Worm (Caenorhabditis elegans): Measurements from ENCODE around the gene C53B4.2.

The C53B4.2 gene

DNA sequence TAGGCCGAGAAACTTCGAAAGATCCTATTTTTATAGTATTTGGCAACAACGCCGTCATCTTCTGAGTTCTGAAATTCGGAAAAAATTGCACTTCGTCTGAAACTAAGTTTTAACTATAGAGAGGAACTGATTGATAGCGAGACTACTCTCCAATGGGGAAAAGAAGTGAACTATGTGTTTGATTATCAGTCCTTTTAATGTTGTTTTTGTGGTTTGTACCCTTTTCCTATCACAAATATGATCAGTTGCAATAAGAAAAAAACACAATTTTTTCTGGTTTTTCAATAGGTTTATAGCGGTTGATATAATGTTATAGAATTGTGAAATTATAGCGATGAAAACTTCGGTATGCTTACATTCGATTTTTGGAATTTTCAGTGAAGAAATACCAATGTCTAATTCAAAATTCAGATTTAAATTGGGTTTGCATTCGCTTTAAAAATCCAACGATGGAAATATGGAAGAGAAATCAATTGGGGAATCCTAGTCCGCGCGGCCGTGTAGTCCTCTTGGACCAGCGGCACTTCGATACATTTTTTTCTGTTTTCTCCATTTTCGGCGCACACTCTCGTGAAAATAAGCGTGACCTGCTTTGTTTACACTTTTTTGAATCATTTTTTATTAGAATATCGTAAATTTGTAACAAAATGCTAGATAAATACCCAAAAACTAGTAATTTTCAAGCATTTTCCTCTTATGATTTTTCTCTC, 7.4 kb downstream of the C53B4.2 start, which contains the start of gene C53B4.3 (continued):
- peak; percentile 23 for TF ChIP-seq dve-1 (tag; optimal IDR thresholded peaks at IDR 0.05; ENCODE audit: insufficient read depth)
- peak; percentile 56 for TF ChIP-seq T20F7.1 (GFP tag; optimal IDR thresholded peaks at IDR 0.05)
- no peak for TF ChIP-seq R02D3.7 (tag; optimal IDR thresholded peaks at IDR 0.05)
- TF ChIP-seq jun-1 (tag; optimal IDR thresholded peaks at IDR 0.05) = no peak
- no peak for TF ChIP-seq nhr-111 (GFP tag; optimal IDR thresholded peaks at IDR 0.05)
- TF ChIP-seq mxl-3 (GFP tag; optimal IDR thresholded peaks at IDR 0.05) = peak; percentile 14
- peak; percentile 59 for TF ChIP-seq rbr-2 (tag; optimal IDR thresholded peaks at IDR 0.05)
- peak; percentile 31; the same call in 1 of the 2 replicates for TF ChIP-seq snpc-1.2 (GFP tag; IDR thresholded peaks at IDR 0.05)
- no peak for TF ChIP-seq arid-1 (GFP tag; conservative IDR thresholded peaks at IDR 0.05)
- TF ChIP-seq ces-1 (GFP tag; optimal IDR thresholded peaks at IDR 0.05) = no peak
- TF ChIP-seq nhr-48 (tag; optimal IDR thresholded peaks at IDR 0.05) = peak; percentile 49
- TF ChIP-seq nhr-76 (tag; optimal IDR thresholded peaks at IDR 0.05) = no peak
- TF ChIP-seq ztf-7 (tag; optimal IDR thresholded peaks at IDR 0.05) = peak; percentile 29
- TF ChIP-seq dmd-9 (GFP tag; IDR thresholded peaks at IDR 0.05) = peak; percentile 91
- TF ChIP-seq lsy-2 (tag; optimal IDR thresholded peaks at IDR 0.05) = peak in 1 of 2 experiments; percentile 79
- TF ChIP-seq nhr-25 (tag; optimal IDR thresholded peaks at IDR 0.05; ENCODE audit: borderline replicate concordance, insufficient read depth) = peak; percentile 64
- TF ChIP-seq hlh-11 (tag; optimal IDR thresholded peaks at IDR 0.05) = peak; percentile 44
- peak in 1 of 2 experiments; percentile 32 for TF ChIP-seq mdl-1 (tag; optimal IDR thresholded peaks at IDR 0.05)
- TF ChIP-seq ceh-28 (tag; optimal IDR thresholded peaks at IDR 0.05) = no peak
- peak; percentile 46 for TF ChIP-seq F49E8.2 (tag; optimal IDR thresholded peaks at IDR 0.05; ENCODE audit: borderline replicate concordance)
- no peak for TF ChIP-seq ama-1 (optimal IDR thresholded peaks at IDR 0.05)
- peak; percentile 40 for TF ChIP-seq nhr-102 (tag; optimal IDR thresholded peaks at IDR 0.05)
- no peak for TF ChIP-seq lin-29 (GFP tag; IDR thresholded peaks at IDR 0.05)
- TF ChIP-seq nhr-42 (GFP tag; IDR thresholded peaks at IDR 0.05) = no peak
- TF ChIP-seq Y48G9A.11 (GFP tag; IDR thresholded peaks at IDR 0.05) = peak; percentile 78
- TF ChIP-seq set-16 (GFP tag; IDR thresholded peaks at IDR 0.05) = no peak
- TF ChIP-seq T26A8.4 (GFP tag; IDR thresholded peaks at IDR 0.05) = no peak
- peak; percentile 63 for TF ChIP-seq dpl-1 (GFP tag; optimal IDR thresholded peaks at IDR 0.05)
- TF ChIP-seq D1046.2 (GFP tag; IDR thresholded peaks at IDR 0.05) = no peak

ce11 chrIV:8974543-8975330, 8.8 kb downstream of the C53B4.2 start:
- TF ChIP-seq mep-1 (tag; optimal IDR thresholded peaks at IDR 0.05) (no peak), rbr-2 (tag; optimal IDR thresholded peaks at IDR 0.05) (no peak), hmg-1.1 (GFP tag; IDR thresholded peaks at IDR 0.05) (no peak), mes-2 (tag; optimal IDR thresholded peaks at IDR 0.05; ENCODE audit: poor library complexity, severe bottlenecking) (no peak), dpl-1 (GFP tag; optimal IDR thresholded peaks at IDR 0.05) (no peak), nhr-48 (tag; optimal IDR thresholded peaks at IDR 0.05) (no peak), lin-15B (tag; optimal IDR thresholded peaks at IDR 0.05) (no peak), hlh-30 (tag; optimal IDR thresholded peaks at IDR 0.05; ENCODE audit: insufficient read depth) (peak; percentile 14), mdl-1 (tag; optimal IDR thresholded peaks at IDR 0.05) (no peak), fkh-10 (GFP tag; optimal IDR thresholded peaks at IDR 0.05) (no peak), nhr-11 (tag; optimal IDR thresholded peaks at IDR 0.05) (peak; percentile 61), pqm-1 (tag; optimal IDR thresholded peaks at IDR 0.05) (no peak), tag-97 (GFP tag; IDR thresholded peaks at IDR 0.05) (no peak), aly-2 (tag; optimal IDR thresholded peaks at IDR 0.05) (no peak), mxl-2 (GFP tag; conservative IDR thresholded peaks at IDR 0.05) (no peak), unc-39 (tag; optimal IDR thresholded peaks at IDR 0.05) (no peak), daf-16 (GFP tag; optimal IDR thresholded peaks at IDR 0.05) (peak in 1 of 2 experiments; percentile 24), daf-16 (tag; optimal IDR thresholded peaks at IDR 0.05) (no peak), ZK337.2 (GFP tag; IDR thresholded peaks at IDR 0.05) (no peak), nhr-77 (tag; optimal IDR thresholded peaks at IDR 0.05) (no peak), nhr-6 (tag; optimal IDR thresholded peaks at IDR 0.05) (no peak), dmd-6 (GFP tag; IDR thresholded peaks at IDR 0.05) (no peak), Y75B8A.6 (GFP tag; IDR thresholded peaks at IDR 0.05) (no peak), daf-8 (GFP tag; IDR thresholded peaks at IDR 0.05) (no peak), nhr-42 (GFP tag; IDR thresholded peaks at IDR 0.05) (no peak)
